Worm (Caenorhabditis elegans) whole organism, L4 larva: ENCODE measurements around the gene pptr-1.

Experiments used
- F10B5.3 ChIP-seq: sonication (generic microtip); optimal IDR thresholded peaks from 2 replicates; lab custom pipeline; 2016; ENCODE audit warnings: mild to moderate bottlenecking, missing genetic modification characterization, missing compliant biosample characterization
- F49E8.2 ChIP-seq: sonication (generic microtip); optimal IDR thresholded peaks from 2 replicates; lab custom pipeline; 2016; ENCODE audit warnings: missing compliant biosample characterization, mild to moderate bottlenecking, missing genetic modification characterization, borderline replicate concordance
- R02D3.7 ChIP-seq: fragments of 150-350 bp; sonication (generic microtip); optimal IDR thresholded peaks from 3 replicates; lab custom pipeline; 2014; ENCODE audit warnings: missing biosample characterization, missing genetic modification characterization
- Y105C5A.15 ChIP-seq: fragments of 200-800 bp; sonication (Bioruptor generic); IDR thresholded peaks from 2 replicates; pipeline ENCODE4 v1.3.6; 2022; ENCODE audit warnings: missing genetic modification characterization, missing compliant biosample characterization
- Y48G9A.11 ChIP-seq: fragments of 200-800 bp; sonication (Bioruptor generic); IDR thresholded peaks from 2 replicates; pipeline ENCODE4 v1.3.6; 2022; ENCODE audit warnings: missing genetic modification reagents, missing genetic modification characterization, missing compliant biosample characterization
- Y5F2A.4 ChIP-seq: fragments of 200-800 bp; sonication (Bioruptor generic); optimal IDR thresholded peaks from 2 replicates; lab custom pipeline; 2018; ENCODE audit warnings: mild to moderate bottlenecking, missing genetic modification characterization, missing compliant biosample characterization
- ZK546.5 ChIP-seq, 2 experiments: sonication (generic microtip); optimal IDR thresholded peaks; 2 replicates each; lab custom pipeline; 2017; ENCODE audit warnings: missing biosample characterization in 2 of 2, missing genetic modification characterization in 2 of 2
- aha-1 ChIP-seq: fragments of 150-350 bp; peaks from one replicate; lab custom pipeline; 2014; ENCODE audit warnings: missing biosample characterization, missing genetic modification characterization
- aly-2 ChIP-seq: sonication (generic microtip); optimal IDR thresholded peaks from 2 replicates; lab custom pipeline; 2018; ENCODE audit warnings: missing biosample characterization, missing genetic modification characterization
- arid-1 ChIP-seq: fragments of 200-800 bp; sonication (Bioruptor generic); conservative IDR thresholded peaks from 2 replicates; pipeline ENCODE4 v1.3.6; 2022; ENCODE audit warnings: missing genetic modification reagents, missing genetic modification characterization, missing compliant biosample characterization
- attf-4 ChIP-seq: sonication (generic microtip); optimal IDR thresholded peaks from 3 replicates; lab custom pipeline; 2017; ENCODE audit warnings: missing biosample characterization, missing genetic modification characterization
- ceh-44 ChIP-seq: fragments of 200-800 bp; sonication (Bioruptor generic); IDR thresholded peaks from 2 replicates; pipeline ENCODE4 v1.3.6; 2022; ENCODE audit warnings: missing genetic modification reagents, missing genetic modification characterization, missing compliant biosample characterization
- ceh-62 ChIP-seq: sonication (generic microtip); optimal IDR thresholded peaks from 2 replicates; lab custom pipeline; 2017; ENCODE audit warnings: missing biosample characterization, missing genetic modification characterization
- ceh-82 ChIP-seq: sonication (generic microtip); optimal IDR thresholded peaks from 2 replicates; lab custom pipeline; 2017; ENCODE audit warnings: missing biosample characterization, missing genetic modification characterization
- ces-1 ChIP-seq: fragments of 150-350 bp; sonication (generic microtip); optimal IDR thresholded peaks from 4 replicates; lab custom pipeline; 2014; ENCODE audit warnings: missing biosample characterization, missing genetic modification reagents, missing genetic modification characterization
- cey-2 ChIP-seq: sonication (generic microtip); optimal IDR thresholded peaks from 3 replicates; lab custom pipeline; 2017; ENCODE audit warnings: missing genetic modification characterization, mild to moderate bottlenecking, missing compliant biosample characterization, antibody characterized with exemption, borderline replicate concordance; ENCODE audit not compliant: insufficient read depth
- ctbp-1 ChIP-seq: fragments of 200-800 bp; sonication (Bioruptor generic); IDR thresholded peaks from 2 replicates; pipeline ENCODE4 v1.3.6; 2022; ENCODE audit warnings: missing genetic modification reagents, missing genetic modification characterization, missing compliant biosample characterization
- daf-12 ChIP-seq: fragments of 150-350 bp; optimal IDR thresholded peaks from 2 replicates; lab custom pipeline; 2014; ENCODE audit warnings: missing biosample characterization, missing genetic modification reagents, missing genetic modification characterization
- daf-8 ChIP-seq: fragments of 200-800 bp; sonication (Bioruptor generic); IDR thresholded peaks from 2 replicates; pipeline ENCODE4 v1.3.6; 2022; ENCODE audit warnings: missing genetic modification characterization, missing compliant biosample characterization
- dmd-6 ChIP-seq: fragments of 200-800 bp; sonication (Bioruptor generic); IDR thresholded peaks from 2 replicates; pipeline ENCODE4 v1.3.6; 2022; ENCODE audit warnings: missing genetic modification reagents, missing genetic modification characterization, missing compliant biosample characterization
- dmd-8 ChIP-seq: fragments of 200-800 bp; sonication (Bioruptor generic); IDR thresholded peaks from 2 replicates; pipeline ENCODE4 v1.3.6; 2022; ENCODE audit warnings: missing genetic modification characterization, missing compliant biosample characterization
- dpl-1 ChIP-seq: fragments of 150-350 bp; optimal IDR thresholded peaks from 2 replicates; lab custom pipeline; 2014; ENCODE audit warnings: missing biosample characterization, missing genetic modification reagents, missing genetic modification characterization
- dve-1 ChIP-seq: sonication (generic microtip); optimal IDR thresholded peaks from 2 replicates; lab custom pipeline; 2017; ENCODE audit warnings: antibody characterized with exemption, mild to moderate bottlenecking, missing genetic modification characterization, missing compliant biosample characterization; ENCODE audit not compliant: insufficient read depth
- fos-1 ChIP-seq: fragments of 150-350 bp; optimal IDR thresholded peaks from 2 replicates; lab custom pipeline; 2014; ENCODE audit warnings: missing biosample characterization, missing genetic modification characterization
- hmg-1.1 ChIP-seq: fragments of 200-800 bp; sonication (Bioruptor generic); IDR thresholded peaks from 2 replicates; pipeline ENCODE4 v1.3.6; 2022; ENCODE audit warnings: missing genetic modification reagents, missing genetic modification characterization, missing compliant biosample characterization
- lim-7 ChIP-seq: fragments of 200-800 bp; sonication (Bioruptor generic); IDR thresholded peaks from 2 replicates; pipeline ENCODE4 v1.3.6; 2022; ENCODE audit warnings: missing genetic modification characterization, missing compliant biosample characterization
- lin-29 ChIP-seq: fragments of 200-800 bp; sonication (Bioruptor generic); IDR thresholded peaks from 2 replicates; pipeline ENCODE4 v1.3.6; 2022; ENCODE audit warnings: missing genetic modification reagents, missing genetic modification characterization, missing compliant biosample characterization
- madf-9 ChIP-seq: fragments of 200-800 bp; sonication (Bioruptor generic); conservative IDR thresholded peaks from 2 replicates; pipeline ENCODE4 v1.3.6; 2022; ENCODE audit warnings: missing genetic modification reagents, missing genetic modification characterization, missing compliant biosample characterization
- mdt-29 ChIP-seq: fragments of 200-800 bp; sonication (Bioruptor generic); IDR thresholded peaks from 2 replicates; pipeline ENCODE4 v1.3.6; 2022; ENCODE audit warnings: missing genetic modification reagents, missing genetic modification characterization, missing compliant biosample characterization
- mep-1 ChIP-seq: fragments of 150-350 bp; sonication (generic microtip); optimal IDR thresholded peaks from 3 replicates; lab custom pipeline; 2014; ENCODE audit warnings: missing biosample characterization, missing genetic modification characterization
- mxl-2 ChIP-seq: fragments of 200-800 bp; sonication (Bioruptor generic); conservative IDR thresholded peaks from 2 replicates; pipeline ENCODE4 v1.3.6; 2022; ENCODE audit warnings: missing genetic modification reagents, missing genetic modification characterization, missing compliant biosample characterization
- nhr-102 ChIP-seq: sonication (generic microtip); optimal IDR thresholded peaks from 2 replicates; lab custom pipeline; 2016; ENCODE audit warnings: mild to moderate bottlenecking, missing genetic modification characterization, moderate library complexity, missing compliant biosample characterization
- nhr-11 ChIP-seq: fragments of 150-350 bp; optimal IDR thresholded peaks from 2 replicates; lab custom pipeline; 2014; ENCODE audit warnings: missing biosample characterization, missing genetic modification characterization
- nhr-42 ChIP-seq: fragments of 200-800 bp; sonication (Bioruptor generic); IDR thresholded peaks from 2 replicates; pipeline ENCODE4 v1.3.6; 2022; ENCODE audit warnings: missing genetic modification characterization, missing compliant biosample characterization
- nhr-48 ChIP-seq: sonication (generic microtip); optimal IDR thresholded peaks from 2 replicates; lab custom pipeline; 2016; ENCODE audit warnings: mild to moderate bottlenecking, missing genetic modification characterization, missing compliant biosample characterization
- nhr-6 ChIP-seq: fragments of 150-350 bp; optimal IDR thresholded peaks from 2 replicates; lab custom pipeline; 2014; ENCODE audit warnings: missing biosample characterization, missing genetic modification characterization
- php-3 ChIP-seq: fragments of 200-800 bp; sonication (Bioruptor generic); IDR thresholded peaks from 2 replicates; pipeline ENCODE4 v1.3.6; 2022; ENCODE audit warnings: missing genetic modification reagents, missing genetic modification characterization, missing compliant biosample characterization
- rbr-2 ChIP-seq: sonication (generic microtip); optimal IDR thresholded peaks from 2 replicates; lab custom pipeline; 2016; ENCODE audit warnings: missing genotype, missing genetic modification characterization, missing compliant biosample characterization
- saeg-2 ChIP-seq: fragments of 200-800 bp; sonication (Bioruptor generic); IDR thresholded peaks from 2 replicates; pipeline ENCODE4 v1.3.6; 2022; ENCODE audit warnings: missing genetic modification reagents, missing genetic modification characterization, missing compliant biosample characterization
- sdz-12 ChIP-seq: fragments of 200-800 bp; sonication (Bioruptor generic); optimal IDR thresholded peaks from 2 replicates; lab custom pipeline; 2018; ENCODE audit warnings: mild to moderate bottlenecking, missing genetic modification characterization, missing compliant biosample characterization
- set-16 ChIP-seq: fragments of 200-800 bp; sonication (Bioruptor generic); IDR thresholded peaks from 2 replicates; pipeline ENCODE4 v1.3.6; 2022; ENCODE audit warnings: missing genetic modification reagents, missing genetic modification characterization, missing compliant biosample characterization
- skn-1 ChIP-seq: fragments of 150-350 bp; optimal IDR thresholded peaks from 2 replicates; lab custom pipeline; 2014; ENCODE audit warnings: missing biosample characterization, missing genetic modification characterization
- snpc-1.2 ChIP-seq: fragments of 200-800 bp; sonication (Bioruptor generic); IDR thresholded peaks from 2 replicates; pipeline ENCODE4 v1.3.6; 2022; ENCODE audit warnings: missing genetic modification reagents, missing genetic modification characterization, missing compliant biosample characterization
- spr-3 ChIP-seq: fragments of 200-800 bp; sonication (Bioruptor generic); optimal IDR thresholded peaks from 2 replicates; lab custom pipeline; 2018; ENCODE audit warnings: mild to moderate bottlenecking, missing genetic modification characterization, missing compliant biosample characterization
- unc-130 ChIP-seq: sonication (generic microtip); optimal IDR thresholded peaks from 2 replicates; lab custom pipeline; 2016; ENCODE audit warnings: missing genetic modification reagents, missing genetic modification characterization, missing compliant biosample characterization
- vab-7 ChIP-seq: fragments of 200-800 bp; sonication (Bioruptor generic); IDR thresholded peaks from 2 replicates; pipeline ENCODE4 v1.3.6; 2022; ENCODE audit warnings: missing genetic modification reagents, missing genetic modification characterization, missing compliant biosample characterization
- zag-1 ChIP-seq: fragments of 150-350 bp; optimal IDR thresholded peaks from 2 replicates; lab custom pipeline; 2014; ENCODE audit warnings: missing biosample characterization, missing genetic modification characterization
- zip-11 ChIP-seq: fragments of 200-800 bp; sonication (Bioruptor generic); IDR thresholded peaks from 2 replicates; pipeline ENCODE4 v1.3.6; 2022; ENCODE audit warnings: missing genetic modification characterization, missing compliant biosample characterization
- ztf-11 ChIP-seq: fragments of 150-350 bp; optimal IDR thresholded peaks from 2 replicates; lab custom pipeline; 2014; ENCODE audit warnings: missing biosample characterization, missing genetic modification characterization
- ztf-7 ChIP-seq: fragments of 150-350 bp; optimal IDR thresholded peaks from 2 replicates; lab custom pipeline; 2014; ENCODE audit warnings: missing biosample characterization, missing genetic modification characterization

The pptr-1 gene

DNA sequence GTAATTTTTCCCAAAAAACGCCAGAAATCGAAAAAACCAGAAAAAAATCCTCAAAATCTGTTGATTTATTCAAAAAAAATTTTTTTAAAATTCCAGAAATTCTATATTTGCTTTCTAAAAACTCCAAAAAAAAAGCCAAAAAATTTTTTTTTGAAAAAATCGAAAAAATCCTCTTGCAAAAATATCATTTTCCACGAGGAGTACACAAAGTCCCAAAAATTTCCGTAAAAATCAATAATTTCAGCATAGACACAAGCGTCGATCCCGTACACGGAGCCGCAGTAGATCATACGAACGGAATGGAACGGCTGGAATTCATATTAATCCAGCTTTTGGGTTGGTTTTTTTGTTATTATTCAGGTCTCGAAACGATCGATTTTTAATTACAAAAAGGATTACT, 10.8 kb downstream of the pptr-1 start:
- no peak for TF ChIP-seq dmd-8 (GFP tag; lab: Robert Waterston, UW)
- TF ChIP-seq F10B5.3, result no peak
- TF ChIP-seq ctbp-1, result no peak
- TF ChIP-seq set-16 (GFP tag; lab: Robert Waterston, UW), result no peak
- no peak for TF ChIP-seq hmg-1.1
- TF ChIP-seq madf-9 (GFP tag; lab: Robert Waterston, UW), result no peak
- no peak for TF ChIP-seq dpl-1

ce11 chrV:16370039-16370438, 12.7 kb downstream of the pptr-1 start:
- TF ChIP-seq Y48G9A.11 (GFP tag; lab: Robert Waterston, UW) (peak; percentile 80), nhr-11 (tag; lab: Kevin White, UChicago) (peak; percentile 37), aly-2 (tag; lab: Kevin White, UChicago) (no peak), F49E8.2 (peak; percentile 84), Y5F2A.4 (GFP tag; lab: Kevin White, UChicago) (peak; percentile 79), php-3 (GFP tag; lab: Robert Waterston, UW) (peak; percentile 80), ztf-7 (tag; lab: Kevin White, UChicago) (peak; percentile 51), dmd-8 (GFP tag; lab: Robert Waterston, UW) (peak; percentile 92), arid-1 (GFP tag; lab: Robert Waterston, UW) (peak; percentile 81; the same call in 1 of the 2 replicates), mep-1 (tag; lab: Kevin White, UChicago) (peak; percentile 91), snpc-1.2 (GFP tag; lab: Robert Waterston, UW) (peak; percentile 82), nhr-102 (tag; lab: Kevin White, UChicago) (peak; percentile 87), nhr-48 (tag; lab: Kevin White, UChicago) (peak; percentile 74), ceh-62 (tag; lab: Kevin White, UChicago) (no peak), dve-1 (tag; lab: Kevin White, UChicago) (peak; percentile 78), mxl-2 (GFP tag; lab: Robert Waterston, UW) (peak; percentile 72; the same call in 1 of the 2 replicates), ceh-44 (GFP tag; lab: Robert Waterston, UW) (peak; percentile 63; the same call in 1 of the 2 replicates), Y105C5A.15 (peak; percentile 83), unc-130 (peak; percentile 73), ztf-11 (tag; lab: Kevin White, UChicago) (no peak), aha-1 (peak; percentile 98), ces-1 (GFP tag; lab: Kevin White, UChicago) (peak; percentile 6), zip-11 (GFP tag; lab: Robert Waterston, UW) (0 out of 2 replicates have a peak, but pooled peaks have one; percentile 65), daf-8 (GFP tag; lab: Robert Waterston, UW) (no peak), dmd-6 (peak; percentile 78), nhr-6 (tag; lab: Kevin White, UChicago) (peak; percentile 43), rbr-2 (peak; percentile 76), lin-29 (GFP tag; lab: Robert Waterston, UW) (peak; percentile 74; the same call in 1 of the 2 replicates), fos-1 (no peak), R02D3.7 (tag; lab: Kevin White, UChicago) (no peak), nhr-42 (peak; percentile 84), zag-1 (tag; lab: Kevin White, UChicago) (no peak), hmg-1.1 (peak; percentile 91), lim-7 (peak; percentile 90), dpl-1 (peak; percentile 48), skn-1 (tag; lab: Kevin White, UChicago) (no peak), vab-7 (GFP tag; lab: Robert Waterston, UW) (peak; percentile 90), daf-12 (tag; lab: Kevin White, UChicago) (no peak), spr-3 (GFP tag; lab: Kevin White, UChicago) (peak; percentile 83), cey-2 (tag; lab: Kevin White, UChicago) (no peak), ZK546.5 (tag; optimal IDR thresholded peaks at IDR 0.05; lab: Kevin White, UChicago) (no peak), ceh-82 (no peak), saeg-2 (GFP tag; lab: Robert Waterston, UW) (no peak), attf-4 (tag; lab: Kevin White, UChicago) (no peak), sdz-12 (GFP tag; lab: Kevin White, UChicago) (peak; percentile 69), mdt-29 (peak; percentile 76), F10B5.3 (peak; percentile 70)
